Worm (Caenorhabditis elegans) whole organism, early embryonic: ENCODE measurements around the gene oig-1.

Experiments used
- B0310.2 ChIP-seq: sonication (generic microtip); optimal IDR thresholded peaks from 2 replicates; lab custom pipeline; 2016; ENCODE audit warnings: mild to moderate bottlenecking, missing genetic modification characterization, missing compliant biosample characterization
- F13C5.2 ChIP-seq: sonication (generic microtip); optimal IDR thresholded peaks from 2 replicates; lab custom pipeline; 2017; ENCODE audit warnings: mild to moderate bottlenecking, missing genetic modification characterization, inconsistent platforms, missing compliant biosample characterization
- aly-1 ChIP-seq: sonication (generic microtip); optimal IDR thresholded peaks from 2 replicates; lab custom pipeline; 2016; ENCODE audit warnings: missing genetic modification characterization, missing compliant biosample characterization
- ama-1 ChIP-seq: fragments of 150-350 bp; optimal IDR thresholded peaks from 2 replicates; lab custom pipeline; 2014
- ceh-36 ChIP-seq: sonication (generic microtip); optimal IDR thresholded peaks from 2 replicates; lab custom pipeline; 2016; ENCODE audit warnings: missing genetic modification characterization, inconsistent platforms, missing compliant biosample characterization
- ets-7 ChIP-seq: sonication (generic microtip); optimal IDR thresholded peaks from 2 replicates; lab custom pipeline; 2016; ENCODE audit warnings: missing genotype, missing genetic modification characterization, missing compliant biosample characterization
- flt-1 ChIP-seq: fragments of 200-800 bp; sonication (Bioruptor generic); IDR thresholded peaks from 2 replicates; pipeline ENCODE4 v1.3.6; 2022; ENCODE audit warnings: missing genetic modification characterization, missing compliant biosample characterization
- hmbx-1 ChIP-seq: sonication (generic microtip); optimal IDR thresholded peaks from 2 replicates; lab custom pipeline; 2016; ENCODE audit warnings: mild to moderate bottlenecking, missing genetic modification characterization, missing compliant biosample characterization
- pes-1 ChIP-seq: fragments of 200-800 bp; sonication (Bioruptor generic); IDR thresholded peaks from 2 replicates; pipeline ENCODE4 v1.3.6; 2022; ENCODE audit warnings: missing genetic modification reagents, missing genetic modification characterization, missing compliant biosample characterization
- sea-1 ChIP-seq: fragments of 200-800 bp; sonication (Bioruptor generic); conservative IDR thresholded peaks from 2 replicates; pipeline ENCODE4 v1.3.6; 2022; ENCODE audit warnings: missing genetic modification characterization, missing compliant biosample characterization
- tbx-37 ChIP-seq: fragments of 200-800 bp; sonication (Bioruptor generic); conservative IDR thresholded peaks from 2 replicates; pipeline ENCODE4 v1.3.6; 2022; ENCODE audit warnings: missing genetic modification reagents, missing genetic modification characterization, missing compliant biosample characterization

ce11 chrIII:6519949-6520348 lies 5.5 kb downstream of the oig-1 start, which contains the start of gene C09E7.10:
- TF ChIP-seq flt-1 (GFP tag; lab: Robert Waterston, UW) (no peak), ceh-36 (tag; lab: Kevin White, UChicago) (no peak), pes-1 (no peak), ama-1 (lab: Kevin White, UChicago) (no peak), ets-7 (tag; lab: Kevin White, UChicago) (no peak), hmbx-1 (tag; lab: Kevin White, UChicago) (no peak), F13C5.2 (tag; lab: Kevin White, UChicago) (no peak), tbx-37 (GFP tag; lab: Robert Waterston, UW) (no peak), B0310.2 (tag; lab: Kevin White, UChicago) (no peak), sea-1 (GFP tag; lab: Robert Waterston, UW) (no peak), aly-1 (tag; lab: Kevin White, UChicago) (no peak)
